Fruit fly (Drosophila melanogaster): ENCODE measurements around the gene jdp.

DNA sequence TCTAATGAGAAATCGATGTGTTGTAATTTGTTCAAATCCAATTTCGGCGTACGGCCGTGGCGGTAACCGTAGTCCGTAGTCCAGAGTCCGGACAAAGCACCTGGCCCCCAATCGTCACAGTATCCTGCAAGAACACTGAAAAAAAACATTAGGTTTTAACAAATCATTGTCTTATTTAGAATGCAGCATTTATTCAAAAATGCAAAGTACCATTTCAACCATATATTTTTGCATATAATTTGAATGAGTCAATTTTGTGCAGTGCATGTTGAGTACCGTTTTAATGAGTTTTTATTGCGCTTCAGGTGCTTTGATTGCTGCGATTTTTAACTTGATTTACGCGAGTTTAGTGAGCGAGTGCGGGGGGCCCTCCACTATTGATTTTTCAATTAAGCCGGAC, 34.4 kb upstream of the jdp start:
- TF ChIP-seq psq (optimal IDR thresholded peaks at IDR 0.05) (no peak), Myc (optimal IDR thresholded peaks at IDR 0.05) (no peak), h (optimal IDR thresholded peaks at IDR 0.05) (no peak), ttk (optimal IDR thresholded peaks at IDR 0.05) (no peak), insv (optimal IDR thresholded peaks at IDR 0.05) (no peak), Sin3A (optimal IDR thresholded peaks at IDR 0.05) (no peak)
